Worm (Caenorhabditis elegans): ENCODE data around the gene C56A3.6.

The C56A3.6 gene

ce11 chrV:13529165-13529564, 27.0 kb downstream of the C56A3.6 start:
- TF ChIP-seq elt-2 (tag; optimal IDR thresholded peaks at IDR 0.05) (peak; percentile 45), C34B4.2 (tag; optimal IDR thresholded peaks at IDR 0.05) (no peak), nhr-90 (tag; optimal IDR thresholded peaks at IDR 0.05; ENCODE audit: poor library complexity) (peak; percentile 4), ama-1 (optimal IDR thresholded peaks at IDR 0.05) (peak; percentile 54), lin-35 (GFP tag; optimal IDR thresholded peaks at IDR 0.05) (peak in 1 of 2 experiments; percentile 42), jun-1 (tag; optimal IDR thresholded peaks at IDR 0.05) (no peak)

- TF ChIP-seq jun-1 (tag; optimal IDR thresholded peaks at IDR 0.05) (no peak), ceh-8 (GFP tag; optimal IDR thresholded peaks at IDR 0.05) (no peak), nhr-11 (tag; optimal IDR thresholded peaks at IDR 0.05) (no peak), isw-1 (GFP tag; IDR thresholded peaks at IDR 0.05) (no peak), rnt-1 (tag; optimal IDR thresholded peaks at IDR 0.05) (no peak), lsy-2 (tag; optimal IDR thresholded peaks at IDR 0.05) (no peak), unc-62 (GFP tag; optimal IDR thresholded peaks at IDR 0.05) (no peak), ztf-4 (tag; optimal IDR thresholded peaks at IDR 0.05) (no peak), aha-1 (tag; optimal IDR thresholded peaks at IDR 0.05) (no peak), nhr-90 (tag; optimal IDR thresholded peaks at IDR 0.05; ENCODE audit: poor library complexity) (no peak), elt-3 (tag; optimal IDR thresholded peaks at IDR 0.05) (no peak), nhr-76 (tag; optimal IDR thresholded peaks at IDR 0.05) (no peak), C34B4.2 (tag; optimal IDR thresholded peaks at IDR 0.05) (no peak), efl-3 (GFP tag; optimal IDR thresholded peaks at IDR 0.05) (no peak), elt-2 (tag; optimal IDR thresholded peaks at IDR 0.05) (no peak), sptf-1 (tag; optimal IDR thresholded peaks at IDR 0.05) (no peak), fkh-8 (tag; optimal IDR thresholded peaks at IDR 0.05) (no peak), tlp-1 (tag; optimal IDR thresholded peaks at IDR 0.05) (no peak), dsc-1 (tag; optimal IDR thresholded peaks at IDR 0.05) (no peak), ztf-11 (tag; optimal IDR thresholded peaks at IDR 0.05) (no peak)
Measured at ce11 chrV:13523194-13523593, 33.0 kb downstream of the C56A3.6 start, which contains the start of gene R11G10.3. Gene R11G10.3, plus strand, starts transcription at chrV:13523494.

- TF ChIP-seq snu-23 (GFP tag; optimal IDR thresholded peaks at IDR 0.05) (no peak), lsy-2 (tag; optimal IDR thresholded peaks at IDR 0.05) (no peak)
Measured at ce11 chrV:13515115-13515514, 41.1 kb downstream of the C56A3.6 start, which contains the start of gene semi-1. Gene semi-1, minus strand, starts transcription at chrV:13515215.

- TF ChIP-seq dpl-1 (GFP tag; optimal IDR thresholded peaks at IDR 0.05) = no peak
- no peak for TF ChIP-seq nhr-47 (tag; optimal IDR thresholded peaks at IDR 0.05)
- no peak for TF ChIP-seq unc-98 (GFP tag; IDR thresholded peaks at IDR 0.05)
- TF ChIP-seq ceh-88 (GFP tag; IDR thresholded peaks at IDR 0.05) = no peak
- no peak for TF ChIP-seq lin-35 (GFP tag; optimal IDR thresholded peaks at IDR 0.05)
- TF ChIP-seq grh-1 (GFP tag; IDR thresholded peaks at IDR 0.05) = no peak
- TF ChIP-seq F16B12.6 (tag; optimal IDR thresholded peaks at IDR 0.05) = no peak
- no peak for TF ChIP-seq sup-37 (GFP tag; optimal IDR thresholded peaks at IDR 0.05)
- no peak for TF ChIP-seq nhr-77 (tag; optimal IDR thresholded peaks at IDR 0.05)
- TF ChIP-seq nhr-11 (tag; optimal IDR thresholded peaks at IDR 0.05) = no peak
- no peak for TF ChIP-seq nhr-76 (tag; optimal IDR thresholded peaks at IDR 0.05)
Measured at ce11 chrV:13512515-13512914, 43.7 kb downstream of the C56A3.6 start.

ce11 chrV:13511618-13512017, 44.6 kb downstream of the C56A3.6 start, which contains the start of gene avr-15:
Gene avr-15, minus strand, starts transcription at chrV:13511718.
- TF ChIP-seq lin-35 (GFP tag; optimal IDR thresholded peaks at IDR 0.05) (no peak), C04F5.9 (tag; optimal IDR thresholded peaks at IDR 0.05) (no peak), hlh-17 (GFP tag; optimal IDR thresholded peaks at IDR 0.05; ENCODE audit: borderline replicate concordance) (no peak), unc-86 (tag; optimal IDR thresholded peaks at IDR 0.05) (no peak), nhr-12 (tag; optimal IDR thresholded peaks at IDR 0.05) (no peak)
